Worm (Caenorhabditis elegans): Measurements from ENCODE around the gene ncam-1.

ncam-1 gene

DNA sequence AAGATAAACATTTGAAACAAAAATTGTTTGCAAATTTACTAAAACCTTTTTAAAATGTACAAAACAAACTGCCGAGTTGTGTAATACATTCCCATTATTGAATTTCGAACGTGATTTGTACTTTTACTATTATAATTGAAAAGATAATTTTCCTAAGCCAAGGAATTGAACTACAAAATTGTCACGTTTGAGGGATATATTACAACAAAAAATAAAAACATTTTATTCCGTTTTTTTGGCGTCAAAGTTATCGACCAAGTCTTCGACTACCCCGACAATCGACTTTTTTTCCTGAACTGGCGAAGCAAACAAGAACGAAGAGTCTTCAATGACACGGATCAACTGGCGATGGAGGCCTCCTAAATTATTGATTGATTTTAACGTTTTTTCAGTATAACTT, 10.8 kb upstream of the ncam-1 start, which contains the start of gene T19D7.7:
T19D7.7 (minus strand) TSS at position 101 of the 400 bp plus-strand sequence.
- TF ChIP-seq F13H6.1 (tag; optimal IDR thresholded peaks at IDR 0.05), result no peak
- TF ChIP-seq nhr-11 (tag; optimal IDR thresholded peaks at IDR 0.05), result no peak
- no peak for TF ChIP-seq ets-4 (tag; optimal IDR thresholded peaks at IDR 0.05)
- no peak for TF ChIP-seq sdc-2 (tag; optimal IDR thresholded peaks at IDR 0.05)
- TF ChIP-seq ceh-45 (GFP tag; IDR thresholded peaks at IDR 0.05), result no peak
- no peak for TF ChIP-seq unc-42 (tag; optimal IDR thresholded peaks at IDR 0.05)
- no peak for TF ChIP-seq syd-9 (tag; optimal IDR thresholded peaks at IDR 0.05)
- no peak for TF ChIP-seq pag-3 (tag; optimal IDR thresholded peaks at IDR 0.05; ENCODE audit: borderline replicate concordance)
- TF ChIP-seq fkh-10 (GFP tag; optimal IDR thresholded peaks at IDR 0.05), result no peak
- TF ChIP-seq pax-1 (tag; optimal IDR thresholded peaks at IDR 0.05), result no peak

DNA sequence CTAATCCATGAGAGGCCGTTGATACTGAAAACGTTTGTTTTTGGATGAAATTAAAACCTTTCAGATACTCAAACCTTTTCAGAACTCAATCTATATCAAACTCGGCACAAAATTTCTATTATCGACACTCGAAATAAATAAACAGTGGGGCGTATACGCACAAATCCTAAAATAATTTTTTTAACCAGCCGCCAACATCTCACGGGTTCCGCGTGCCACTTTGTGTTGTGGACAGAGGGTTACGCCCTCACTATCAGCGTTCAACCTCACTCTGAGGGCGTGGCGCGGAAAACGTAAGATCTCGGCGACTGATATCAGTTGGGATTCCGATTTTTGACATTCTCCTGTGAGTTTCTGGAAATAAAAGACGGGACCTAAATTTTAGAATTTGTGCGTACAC, 10.3 kb upstream of the ncam-1 start:
- TF ChIP-seq ceh-18 (tag; optimal IDR thresholded peaks at IDR 0.05), result no peak
- no peak for TF ChIP-seq madf-2 (tag; optimal IDR thresholded peaks at IDR 0.05)
- no peak for TF ChIP-seq lim-6 (tag; optimal IDR thresholded peaks at IDR 0.05)
- TF ChIP-seq ref-2 (tag; optimal IDR thresholded peaks at IDR 0.05), result no peak
- TF ChIP-seq K09A11.1 (tag; optimal IDR thresholded peaks at IDR 0.05; ENCODE audit: insufficient read depth), result no peak
- TF ChIP-seq pha-4 (tag; optimal IDR thresholded peaks at IDR 0.05), result no peak
- TF ChIP-seq unc-42 (tag; optimal IDR thresholded peaks at IDR 0.05), result no peak
- TF ChIP-seq ceh-24 (tag; optimal IDR thresholded peaks at IDR 0.05), result no peak
- no peak for TF ChIP-seq T23F11.4 (GFP tag; optimal IDR thresholded peaks at IDR 0.05)
- no peak for TF ChIP-seq hlh-15 (tag; optimal IDR thresholded peaks at IDR 0.05)
- TF ChIP-seq ceh-30 (tag; optimal IDR thresholded peaks at IDR 0.05), result no peak
- no peak for TF ChIP-seq ztf-16 (tag; optimal IDR thresholded peaks at IDR 0.05)
- TF ChIP-seq sdc-2 (tag; optimal IDR thresholded peaks at IDR 0.05), result no peak
- TF ChIP-seq ama-1 (optimal IDR thresholded peaks at IDR 0.05), result no peak
- no peak for TF ChIP-seq gmeb-2 (tag; optimal IDR thresholded peaks at IDR 0.05)

DNA sequence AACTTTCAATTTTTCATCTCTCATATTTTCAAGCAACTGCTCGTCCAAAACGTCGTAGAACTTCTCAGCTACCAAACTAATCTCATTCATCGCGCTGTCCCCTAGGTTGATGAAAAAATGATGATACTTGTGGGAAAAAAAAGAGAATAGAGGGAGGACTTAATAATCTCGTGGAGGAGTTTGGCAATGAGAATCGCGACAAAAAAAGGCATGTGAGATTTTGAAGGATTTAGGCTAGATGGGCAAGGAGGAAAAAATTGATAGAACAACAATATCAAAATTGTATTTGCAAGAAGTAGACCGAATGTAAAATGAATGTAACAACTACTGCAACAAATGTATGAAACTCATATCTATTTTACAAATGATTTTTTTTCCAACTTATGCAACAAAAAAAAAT, 9.0 kb upstream of the ncam-1 start, which contains the start of gene Y9C12A.1:
Y9C12A.1 (minus strand) TSS at position 101 of the 400 bp plus-strand sequence.
- no peak for TF ChIP-seq pag-3 (tag; optimal IDR thresholded peaks at IDR 0.05; ENCODE audit: borderline replicate concordance)
- no peak for TF ChIP-seq F13H6.1 (tag; optimal IDR thresholded peaks at IDR 0.05)
- TF ChIP-seq ceh-14 (tag; optimal IDR thresholded peaks at IDR 0.05), result no peak
- TF ChIP-seq nhr-11 (tag; optimal IDR thresholded peaks at IDR 0.05), result no peak
- no peak for TF ChIP-seq hlh-6 (tag; optimal IDR thresholded peaks at IDR 0.05)
- TF ChIP-seq ztf-16 (tag; optimal IDR thresholded peaks at IDR 0.05), result no peak
- TF ChIP-seq hlh-30 (tag; optimal IDR thresholded peaks at IDR 0.05; ENCODE audit: insufficient read depth), result no peak
- no peak for TF ChIP-seq gmeb-2 (tag; optimal IDR thresholded peaks at IDR 0.05)
- TF ChIP-seq madf-2 (tag; optimal IDR thresholded peaks at IDR 0.05), result no peak
- TF ChIP-seq ceh-24 (tag; optimal IDR thresholded peaks at IDR 0.05), result no peak
- TF ChIP-seq pqm-1 (tag; optimal IDR thresholded peaks at IDR 0.05), result no peak
- TF ChIP-seq lin-11 (tag; optimal IDR thresholded peaks at IDR 0.05), result no peak
- no peak for TF ChIP-seq ahr-1 (tag; optimal IDR thresholded peaks at IDR 0.05)
- TF ChIP-seq ceh-19 (GFP tag; optimal IDR thresholded peaks at IDR 0.05), result no peak
- no peak for TF ChIP-seq nhr-232 (tag; optimal IDR thresholded peaks at IDR 0.05)
- TF ChIP-seq ref-2 (tag; optimal IDR thresholded peaks at IDR 0.05), result no peak
- TF ChIP-seq mec-3 (tag; optimal IDR thresholded peaks at IDR 0.05; ENCODE audit: borderline replicate concordance), result no peak

DNA sequence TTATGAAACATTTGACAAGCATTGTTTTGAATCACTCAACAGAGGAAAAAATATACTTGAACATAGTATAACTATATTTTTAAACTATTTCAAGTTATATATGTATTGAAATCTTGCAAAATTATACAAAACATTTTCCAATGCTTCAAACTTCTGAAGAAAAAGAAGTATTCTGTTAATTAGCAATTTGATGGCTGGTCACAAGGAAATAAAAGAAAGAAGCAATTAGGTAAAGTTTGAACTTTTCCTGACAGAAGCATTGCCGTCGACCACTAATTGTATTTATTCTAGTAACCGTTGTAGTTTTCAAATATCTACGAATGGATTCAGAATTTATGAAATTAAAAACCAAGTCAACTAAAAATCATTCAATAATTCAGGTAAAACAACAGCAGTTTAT, 3.1 kb upstream of the ncam-1 start:
- TF ChIP-seq ttx-3 (tag; optimal IDR thresholded peaks at IDR 0.05) (no peak), eyg-1 (tag; optimal IDR thresholded peaks at IDR 0.05) (no peak), pag-3 (tag; optimal IDR thresholded peaks at IDR 0.05; ENCODE audit: borderline replicate concordance) (no peak), tbx-2 (tag; optimal IDR thresholded peaks at IDR 0.05) (no peak)

DNA sequence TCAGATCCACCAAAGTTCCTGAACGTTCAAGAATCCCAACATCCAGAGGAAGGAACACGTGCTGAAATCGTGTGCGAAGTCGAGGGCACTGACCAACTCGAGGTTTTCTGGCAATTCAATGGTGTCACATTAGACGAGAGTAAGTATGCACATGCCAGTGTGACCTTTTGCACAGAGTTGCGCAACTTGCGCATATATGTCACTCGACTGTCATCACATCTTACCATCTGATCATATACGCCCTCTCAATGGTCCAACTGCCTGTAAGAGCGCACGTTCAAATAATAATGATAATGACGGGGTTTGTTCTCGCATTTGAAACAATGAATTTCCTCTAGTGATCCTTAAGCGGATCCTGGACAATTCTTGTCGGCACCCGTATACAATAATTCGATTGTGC, 4.5 kb downstream of the ncam-1 start:
- TF ChIP-seq pha-2 (tag; optimal IDR thresholded peaks at IDR 0.05) (no peak), che-1 (tag; optimal IDR thresholded peaks at IDR 0.05) (no peak), hlh-30 (tag; optimal IDR thresholded peaks at IDR 0.05; ENCODE audit: insufficient read depth) (peak; percentile 45)

All from whole organism, late embryonic.